Fruit fly (Drosophila melanogaster): ENCODE measurements around the gene CG13887.

The CG13887 gene

DNA sequence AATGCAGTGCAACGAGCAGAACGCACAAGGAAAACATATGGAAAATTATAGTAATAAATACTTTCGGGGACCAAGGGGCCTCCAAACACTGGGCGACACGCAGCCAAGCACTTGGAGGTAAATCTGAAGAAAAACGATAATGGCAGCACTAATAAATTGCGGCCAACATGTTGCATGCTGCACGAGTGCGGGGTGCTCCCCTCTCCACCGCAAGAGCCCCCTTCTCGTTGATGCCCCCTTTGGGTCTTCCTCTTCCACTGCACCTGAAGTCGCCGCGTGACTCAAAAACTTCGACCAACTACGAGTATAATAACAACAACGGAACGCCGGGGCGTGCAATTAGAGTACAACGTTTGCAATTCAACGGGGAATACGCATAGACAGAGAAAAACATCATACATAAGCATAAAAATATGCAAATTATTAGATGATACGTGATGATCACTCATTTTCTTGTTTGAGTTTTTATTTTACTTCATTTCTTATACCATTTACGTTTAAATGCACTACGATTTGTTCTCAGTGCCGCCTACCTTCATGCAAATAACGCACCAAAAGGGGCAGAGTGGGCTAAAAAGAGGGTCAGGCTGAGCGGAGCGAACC, 35.7 kb upstream of the CG13887 start (continued):
- no peak for TF ChIP-seq CG17186 (GFP tag; optimal IDR thresholded peaks at IDR 0.05)

DNA sequence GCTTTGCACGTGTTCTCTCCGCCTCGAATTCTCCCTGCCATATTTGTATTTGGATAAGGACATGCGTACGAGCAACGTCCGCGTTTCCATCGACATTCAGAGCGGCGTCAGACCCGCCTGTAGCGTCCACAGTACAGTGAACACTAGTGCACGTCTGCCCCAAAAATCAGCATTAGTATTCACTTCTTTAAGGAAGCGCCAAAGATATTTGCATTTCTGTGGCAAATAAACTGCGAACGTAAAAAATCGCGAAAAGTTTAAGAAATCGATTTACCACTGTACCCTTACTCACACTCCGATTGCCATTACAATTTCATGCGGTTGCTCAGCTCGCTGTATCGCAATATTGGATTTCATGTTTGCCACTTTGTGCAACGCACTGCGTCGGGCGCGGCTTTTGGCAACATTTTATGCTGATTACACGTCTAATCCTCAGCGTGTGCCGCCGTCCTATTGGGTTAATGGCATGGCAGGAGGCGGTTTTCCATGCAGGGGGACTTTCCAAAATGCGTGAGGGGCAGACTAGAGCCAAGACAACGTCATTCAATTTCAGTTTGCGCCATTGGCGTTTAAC, 34.9 kb upstream of the CG13887 start:
- peak; percentile 79 for TF ChIP-seq CG3281 (GFP tag; optimal IDR thresholded peaks at IDR 0.05)
- peak; percentile 74 for TF ChIP-seq Mes4 (GFP tag; optimal IDR thresholded peaks at IDR 0.05)
- peak; percentile 80 for TF ChIP-seq Oaz (GFP tag; IDR thresholded peaks at IDR 0.05)
- TF ChIP-seq CG15479 (GFP tag; optimal IDR thresholded peaks at IDR 0.05) = peak; percentile 59
- peak; percentile 87 for TF ChIP-seq repo (GFP tag; optimal IDR thresholded peaks at IDR 0.05)
- peak; percentile 77 for TF ChIP-seq CG2889 (GFP tag; IDR thresholded peaks at IDR 0.05)
- TF ChIP-seq Sry-β (GFP tag; optimal IDR thresholded peaks at IDR 0.05) = peak; percentile 2
- TF ChIP-seq schlank (tag; optimal IDR thresholded peaks at IDR 0.05) = peak; percentile 90
- TF ChIP-seq Aef1 (GFP tag; IDR thresholded peaks at IDR 0.05) = peak; percentile 90
- TF ChIP-seq crp (GFP tag; optimal IDR thresholded peaks at IDR 0.05) = peak in 1 of 2 experiments; percentile 33
- 0 out of 2 replicates have a peak, but pooled peaks have one; percentile 30 for TF ChIP-seq Doc2 (GFP tag; IDR thresholded peaks at IDR 0.05)
- peak; percentile 90 for TF ChIP-seq oc (tag; optimal IDR thresholded peaks at IDR 0.05)
- peak; percentile 90 for TF ChIP-seq CG14441 (GFP tag; IDR thresholded peaks at IDR 0.05)
- no peak for TF ChIP-seq CG7745 (tag; optimal IDR thresholded peaks at IDR 0.05)
- peak; percentile 91 for TF ChIP-seq so (GFP tag; IDR thresholded peaks at IDR 0.05)
- TF ChIP-seq Spps (tag; optimal IDR thresholded peaks at IDR 0.05) = peak; percentile 57
- TF ChIP-seq CG12391 (tag; optimal IDR thresholded peaks at IDR 0.05) = peak; percentile 86
- peak; percentile 89 for TF ChIP-seq CG12071 (GFP tag; optimal IDR thresholded peaks at IDR 0.05)
- TF ChIP-seq H15 (GFP tag; IDR thresholded peaks at IDR 0.05) = peak; percentile 90
- peak; percentile 87 for TF ChIP-seq chn (GFP tag; optimal IDR thresholded peaks at IDR 0.05)
- TF ChIP-seq pum (GFP tag; optimal IDR thresholded peaks at IDR 0.05) = peak; percentile 83
- TF ChIP-seq z (GFP tag; IDR thresholded peaks at IDR 0.05) = no peak
- TF ChIP-seq lov (optimal IDR thresholded peaks at IDR 0.05) = no peak
- peak; percentile 93 for TF ChIP-seq lov (GFP tag; IDR thresholded peaks at IDR 0.05)
- TF ChIP-seq Scr (GFP tag; IDR thresholded peaks at IDR 0.05; ENCODE audit: partially characterized antibody) = no peak
- TF ChIP-seq CG5953 (GFP tag; IDR thresholded peaks at IDR 0.05) = peak; percentile 84
- peak; percentile 68 for TF ChIP-seq Bdp1 (GFP tag; optimal IDR thresholded peaks at IDR 0.05)
- peak; percentile 77 for TF ChIP-seq CG4424 (GFP tag; optimal IDR thresholded peaks at IDR 0.05)
- no peak for TF ChIP-seq pan (optimal IDR thresholded peaks at IDR 0.05)
- peak in 1 of 2 experiments; percentile 92 for TF ChIP-seq pan (GFP tag; optimal IDR thresholded peaks at IDR 0.05 in 1 of 2, IDR thresholded peaks at IDR 0.05 in 1 of 2)
- peak; percentile 83 for TF ChIP-seq pnt (GFP tag; optimal IDR thresholded peaks at IDR 0.05)
- TF ChIP-seq CG1233 (GFP tag; optimal IDR thresholded peaks at IDR 0.05) = peak; percentile 70
- no peak for TF ChIP-seq zf30C (GFP tag; optimal IDR thresholded peaks at IDR 0.05)
- TF ChIP-seq CG30403 (GFP tag; optimal IDR thresholded peaks at IDR 0.05) = peak; percentile 89
- TF ChIP-seq Mad (GFP tag; optimal IDR thresholded peaks at IDR 0.05) = peak; percentile 83
- peak; percentile 90 for TF ChIP-seq tgo (GFP tag; IDR thresholded peaks at IDR 0.05)
- TF ChIP-seq CTCF (GFP tag; optimal IDR thresholded peaks at IDR 0.05) = peak; percentile 3
- peak; percentile 88 for TF ChIP-seq CG2678 (tag; optimal IDR thresholded peaks at IDR 0.05)
- TF ChIP-seq CG34224 (GFP tag; IDR thresholded peaks at IDR 0.05; ENCODE audit: partially characterized antibody) = no peak
- peak; percentile 88 for TF ChIP-seq CG4820 (GFP tag; optimal IDR thresholded peaks at IDR 0.05)
- peak; percentile 91 for TF ChIP-seq E2f1 (GFP tag; IDR thresholded peaks at IDR 0.05)
- TF ChIP-seq CG2712 (tag; optimal IDR thresholded peaks at IDR 0.05) = peak; percentile 85
- TF ChIP-seq CG18262 (tag; optimal IDR thresholded peaks at IDR 0.05) = peak; percentile 80
- peak; percentile 76 for TF ChIP-seq fd3F (GFP tag; optimal IDR thresholded peaks at IDR 0.05)
- peak; percentile 72 for TF ChIP-seq CG17802 (tag; optimal IDR thresholded peaks at IDR 0.05)
- peak; percentile 31 for TF ChIP-seq ash1 (GFP tag; optimal IDR thresholded peaks at IDR 0.05)
- peak; percentile 85 for TF ChIP-seq bcd (GFP tag; optimal IDR thresholded peaks at IDR 0.05)
- TF ChIP-seq Ravus (GFP tag; IDR thresholded peaks at IDR 0.05) = peak; percentile 49
